Fruit fly (Drosophila melanogaster) whole organism, embryonic: ENCODE results near the gene Muc91C.

Source experiments
- Bteb2 ChIP-seq: fragments of 200-800 bp; sonication (Bioruptor generic); optimal IDR thresholded peaks from 2 replicates; lab custom pipeline; 2016; ENCODE audit warnings: missing biosample characterization, missing genetic modification characterization
- CG10543 ChIP-seq: fragments of 200-800 bp; sonication (Bioruptor generic); optimal IDR thresholded peaks from 3 replicates; lab custom pipeline; 2017; ENCODE audit warnings: missing biosample characterization, mild to moderate bottlenecking, missing genetic modification characterization, moderate library complexity
- CG12104 ChIP-seq: fragments of 200-800 bp; sonication (Bioruptor generic); optimal IDR thresholded peaks from 3 replicates; lab custom pipeline; 2016; ENCODE audit warnings: missing biosample characterization, missing genetic modification characterization
- CG13424 ChIP-seq: fragments of 200-800 bp; sonication (Bioruptor generic); optimal IDR thresholded peaks from 2 replicates; lab custom pipeline; 2019; ENCODE audit warnings: missing biosample characterization, mild to moderate bottlenecking, missing genetic modification characterization, moderate library complexity
- CG14441 ChIP-seq: fragments of 200-800 bp; sonication (Bioruptor generic); IDR thresholded peaks from 2 replicates; pipeline ENCODE4 v1.3.6; 2022; ENCODE audit warnings: missing biosample characterization, missing genetic modification characterization
- CG17361 ChIP-seq: fragments of 200-800 bp; sonication (Bioruptor generic); IDR thresholded peaks from 3 replicates; pipeline ENCODE4 v1.3.6; 2022; ENCODE audit warnings: missing biosample characterization, missing genetic modification characterization
- CG18476 ChIP-seq: fragments of 200-800 bp; sonication (Bioruptor generic); optimal IDR thresholded peaks from 2 replicates; lab custom pipeline; 2016; ENCODE audit warnings: missing biosample characterization, mild to moderate bottlenecking, missing genetic modification characterization
- CG31224 ChIP-seq: fragments of 200-800 bp; sonication (Bioruptor generic); IDR thresholded peaks from 2 replicates; pipeline ENCODE4 v1.3.6; 2022; ENCODE audit warnings: missing biosample characterization, missing genetic modification characterization
- CG32767 ChIP-seq: fragments of 200-800 bp; sonication (Bioruptor generic); IDR thresholded peaks from 2 replicates; pipeline ENCODE4 v1.3.6; 2022; ENCODE audit warnings: missing biosample characterization, missing genetic modification characterization
- CG3847 ChIP-seq: fragments of 200-800 bp; sonication (Bioruptor generic); IDR thresholded peaks from 2 replicates; pipeline ENCODE4 v1.3.6; 2022; ENCODE audit warnings: missing biosample characterization, missing genetic modification characterization
- CG4282 ChIP-seq: fragments of 200-800 bp; sonication (Bioruptor generic); optimal IDR thresholded peaks from 2 replicates; lab custom pipeline; 2016; ENCODE audit warnings: missing biosample characterization, missing genetic modification characterization
- CG8478 ChIP-seq: fragments of >200 bp; optimal IDR thresholded peaks from 2 replicates; lab custom pipeline; 2018
- CG9437 ChIP-seq: fragments of 200-800 bp; sonication (Bioruptor generic); optimal IDR thresholded peaks from 2 replicates; lab custom pipeline; 2018; ENCODE audit warnings: missing biosample characterization, mild to moderate bottlenecking, missing genetic modification characterization
- CG9609 ChIP-seq: fragments of 200-800 bp; sonication (Bioruptor generic); optimal IDR thresholded peaks from 3 replicates; lab custom pipeline; 2016; ENCODE audit warnings: missing biosample characterization, missing genetic modification characterization
- D19B ChIP-seq: fragments of 200-800 bp; sonication (Bioruptor generic); optimal IDR thresholded peaks from 2 replicates; lab custom pipeline; 2017; ENCODE audit warnings: missing biosample characterization, mild to moderate bottlenecking, missing genetic modification characterization
- Deaf1 ChIP-seq: fragments of 200-800 bp; optimal IDR thresholded peaks from 3 replicates; lab custom pipeline; 2019; ENCODE audit warnings: missing biosample characterization, mild to moderate bottlenecking, missing genetic modification characterization, moderate library complexity
- HLH4C ChIP-seq: fragments of 200-800 bp; sonication (Bioruptor generic); IDR thresholded peaks from 3 replicates; pipeline ENCODE4 v1.3.6; 2022; ENCODE audit warnings: missing biosample characterization, missing genetic modification characterization; ENCODE audit not compliant: partially characterized antibody
- Hey ChIP-seq: fragments of 200-800 bp; sonication (Bioruptor generic); optimal IDR thresholded peaks from 3 replicates; lab custom pipeline; 2018; ENCODE audit warnings: missing biosample characterization, mild to moderate bottlenecking, missing genetic modification characterization
- HmgD ChIP-seq: fragments of 200-800 bp; sonication (Bioruptor generic); optimal IDR thresholded peaks from 3 replicates; lab custom pipeline; 2016; ENCODE audit warnings: missing biosample characterization, missing genetic modification characterization
- HmgZ ChIP-seq: fragments of 200-800 bp; sonication (Bioruptor generic); optimal IDR thresholded peaks from 2 replicates; lab custom pipeline; 2018; ENCODE audit warnings: missing biosample characterization, mild to moderate bottlenecking, missing genetic modification characterization
- Hr51 ChIP-seq, 2 experiments: fragments of 200-800 bp; sonication (Bioruptor generic); optimal IDR thresholded peaks; 2 replicates in 1 of 2; 3 replicates in 1 of 2; lab custom pipeline; 2016 to 2018; ENCODE audit warnings: missing biosample characterization in 2 of 2, missing genetic modification characterization in 2 of 2, mild to moderate bottlenecking in 1 of 2, moderate library complexity in 1 of 2
- Hr78 ChIP-seq, 2 experiments: fragments of 200-800 bp in 1 of 2; fragments of >200 bp in 1 of 2; sonication (Bioruptor generic) in 1 of 2; optimal IDR thresholded peaks; 2 replicates each; lab custom pipeline; 2017 to 2019; ENCODE audit warnings: missing biosample characterization in 2 of 2, missing genetic modification characterization in 2 of 2, mild to moderate bottlenecking in 1 of 2, moderate library complexity in 1 of 2
- Med ChIP-seq: fragments of 200-800 bp; sonication (Bioruptor generic); peaks from one replicate; lab custom pipeline; 2016; ENCODE audit warnings: missing biosample characterization, missing genetic modification characterization, mild to moderate bottlenecking, inconsistent platforms, moderate library complexity
- Myb ChIP-seq: fragments of 200-800 bp; sonication (Bioruptor generic); optimal IDR thresholded peaks from 2 replicates; lab custom pipeline; 2016; ENCODE audit warnings: missing biosample characterization, missing genetic modification characterization
- NC2β ChIP-seq: fragments of 200-800 bp; sonication (Bioruptor generic); optimal IDR thresholded peaks from 2 replicates; lab custom pipeline; 2016; ENCODE audit warnings: missing biosample characterization, missing genetic modification characterization
- Nf-YA ChIP-seq: fragments of 200-800 bp; sonication (Bioruptor generic); IDR thresholded peaks from 2 replicates; pipeline ENCODE4 v1.3.6; 2022; ENCODE audit warnings: missing biosample characterization, missing genetic modification characterization
- Scr ChIP-seq: fragments of 200-800 bp; sonication (Bioruptor generic); IDR thresholded peaks from 2 replicates; pipeline ENCODE4 v1.3.6; 2022; ENCODE audit warnings: missing biosample characterization, missing genetic modification characterization; ENCODE audit not compliant: partially characterized antibody
- Six4 ChIP-seq: fragments of 200-800 bp; sonication (Bioruptor generic); optimal IDR thresholded peaks from 2 replicates; lab custom pipeline; 2016; ENCODE audit warnings: missing biosample characterization, missing genetic modification characterization
- al ChIP-seq: fragments of 200-800 bp; sonication (Bioruptor generic); IDR thresholded peaks from 2 replicates; pipeline ENCODE4 v1.3.6; 2022; ENCODE audit warnings: missing biosample characterization, missing genetic modification characterization
- bsh ChIP-seq, 2 experiments: fragments of 200-800 bp; sonication (Bioruptor generic); optimal IDR thresholded peaks; 2 replicates each; lab custom pipeline; 2017 to 2018; ENCODE audit warnings: mild to moderate bottlenecking in 2 of 2, missing biosample characterization in 2 of 2, missing genetic modification characterization in 2 of 2, moderate library complexity in 1 of 2
- ci ChIP-seq: fragments of 200-800 bp; sonication (Bioruptor generic); IDR thresholded peaks from 3 replicates; pipeline ENCODE4 v1.3.6; 2022; ENCODE audit warnings: missing biosample characterization, missing genetic modification characterization
- ftz-f1 ChIP-seq: fragments of 200-800 bp; sonication (Bioruptor generic); optimal IDR thresholded peaks from 2 replicates; lab custom pipeline; 2016; ENCODE audit warnings: missing biosample characterization, missing genetic modification characterization
- grn ChIP-seq: fragments of 200-800 bp; sonication (Bioruptor generic); optimal IDR thresholded peaks from 3 replicates; lab custom pipeline; 2017; ENCODE audit warnings: missing biosample characterization, missing genetic modification characterization
- ham ChIP-seq: fragments of 200-800 bp; sonication (Bioruptor generic); IDR thresholded peaks from 2 replicates; pipeline ENCODE4 v1.3.6; 2022; ENCODE audit warnings: missing biosample characterization, missing genetic modification characterization
- jing ChIP-seq: fragments of 200-800 bp; sonication (Bioruptor generic); optimal IDR thresholded peaks from 2 replicates; lab custom pipeline; 2018; ENCODE audit warnings: missing biosample characterization, mild to moderate bottlenecking, missing genetic modification characterization
- klu ChIP-seq: fragments of 200-800 bp; sonication (Bioruptor generic); IDR thresholded peaks from 2 replicates; pipeline ENCODE4 v1.3.6; 2022; ENCODE audit warnings: missing biosample characterization, missing genetic modification characterization
- lola ChIP-seq, 3 experiments: fragments of >200 bp in 2 of 3; fragments of 200-800 bp in 1 of 3; sonication (Bioruptor generic) in 1 of 3; optimal IDR thresholded peaks; 2 replicates each; lab custom pipeline; 2017 to 2019; ENCODE audit warnings: missing biosample characterization in 3 of 3, missing genetic modification characterization in 3 of 3, mild to moderate bottlenecking in 1 of 3, moderate library complexity in 1 of 3
- mirr ChIP-seq: fragments of 200-800 bp; sonication (Bioruptor generic); optimal IDR thresholded peaks from 3 replicates; lab custom pipeline; 2018; ENCODE audit warnings: missing biosample characterization, mild to moderate bottlenecking, missing genetic modification characterization
- odd ChIP-seq: fragments of 200-800 bp; sonication (Bioruptor generic); optimal IDR thresholded peaks from 2 replicates; lab custom pipeline; 2017; ENCODE audit warnings: missing biosample characterization, mild to moderate bottlenecking, missing genetic modification characterization
- pfk ChIP-seq: fragments of 200-800 bp; sonication (Bioruptor generic); optimal IDR thresholded peaks from 2 replicates; lab custom pipeline; 2018; ENCODE audit warnings: missing biosample characterization, mild to moderate bottlenecking, missing genetic modification characterization, moderate library complexity
- ranshi ChIP-seq: fragments of 200-800 bp; sonication (Bioruptor generic); IDR thresholded peaks from 2 replicates; pipeline ENCODE4 v1.3.6; 2022; ENCODE audit warnings: missing biosample characterization, missing genetic modification characterization
- row ChIP-seq: fragments of 200-800 bp; sonication (Bioruptor generic); IDR thresholded peaks from 3 replicates; pipeline ENCODE4 v1.3.6; 2022; ENCODE audit warnings: missing biosample characterization, missing genetic modification characterization
- sc ChIP-seq, 3 experiments: fragments of >200 bp in 2 of 3; fragments of 200-800 bp in 1 of 3; sonication (Bioruptor generic) in 1 of 3; optimal IDR thresholded peaks; 2 replicates in 2 of 3; 3 replicates in 1 of 3; lab custom pipeline; 2017; ENCODE audit warnings: mild to moderate bottlenecking in 1 of 3, missing biosample characterization in 1 of 3, missing genetic modification characterization in 1 of 3, missing genetic modification reagents in 1 of 3
- sisA ChIP-seq: fragments of 200-800 bp; sonication (Bioruptor generic); IDR thresholded peaks from 2 replicates; pipeline ENCODE4 v1.3.6; 2022; ENCODE audit warnings: missing biosample characterization, missing genetic modification characterization
- slbo ChIP-seq: fragments of 200-800 bp; sonication (Bioruptor generic); IDR thresholded peaks from 2 replicates; pipeline ENCODE4 v1.3.6; 2022; ENCODE audit warnings: missing biosample characterization, missing genetic modification characterization
- slp2 ChIP-seq: fragments of 200-800 bp; sonication (Bioruptor generic); optimal IDR thresholded peaks from 2 replicates; lab custom pipeline; 2016; ENCODE audit warnings: missing biosample characterization, missing genetic modification characterization
- ssp ChIP-seq: fragments of 200-800 bp; sonication (Bioruptor generic); IDR thresholded peaks from 2 replicates; pipeline ENCODE4 v1.3.6; 2022; ENCODE audit warnings: missing biosample characterization, missing genetic modification characterization
- zen2 ChIP-seq: fragments of 200-800 bp; sonication (Bioruptor generic); IDR thresholded peaks from 3 replicates; pipeline ENCODE4 v1.3.6; 2022; ENCODE audit warnings: missing biosample characterization, missing genetic modification characterization; ENCODE audit not compliant: partially characterized antibody
- zfh2 ChIP-seq: fragments of 200-800 bp; sonication (Bioruptor generic); optimal IDR thresholded peaks from 2 replicates; lab custom pipeline; 2016; ENCODE audit warnings: missing biosample characterization, missing genetic modification characterization

Gene Muc91C

DNA sequence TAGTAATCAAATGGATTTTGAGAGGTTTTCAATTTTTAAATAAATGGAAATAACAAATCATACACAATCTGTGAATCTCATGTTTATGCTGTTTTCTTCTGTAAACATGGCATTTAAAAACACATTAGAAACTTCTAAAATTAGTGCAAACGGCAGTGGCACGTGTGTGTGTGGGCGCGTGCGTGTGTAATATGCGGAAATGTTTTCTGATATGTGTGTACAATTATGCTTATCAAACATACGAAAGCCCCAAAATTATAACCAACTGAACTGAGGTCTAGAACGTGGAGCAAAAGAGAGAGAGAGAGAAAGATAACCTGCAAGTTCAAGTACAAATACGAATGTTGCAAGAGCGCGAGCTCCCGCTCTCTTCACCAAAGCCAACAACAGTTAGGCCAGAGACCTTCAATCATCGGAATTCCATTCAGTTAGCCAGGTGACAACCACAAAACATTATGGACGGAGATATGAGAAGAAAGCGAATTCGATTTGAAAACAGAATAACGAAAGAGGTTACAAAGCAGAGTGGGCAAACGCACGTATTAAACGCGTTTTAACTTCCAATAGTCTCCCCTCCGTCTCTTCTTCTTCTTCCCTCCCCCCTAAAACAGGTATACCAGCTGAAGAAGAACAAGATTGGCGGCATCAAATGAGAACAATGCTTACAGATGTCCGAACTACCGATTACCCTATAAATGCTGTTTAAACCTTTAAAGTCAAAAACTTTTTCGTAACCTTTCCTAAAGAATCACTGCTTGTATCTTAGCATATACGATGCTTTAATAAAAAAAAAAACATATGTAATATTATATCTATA, 48.7 kb upstream of the Muc91C start (continued):
- TF ChIP-seq pfk (GFP tag; lab: Kevin White, UChicago): peak; percentile 15
- no peak for TF ChIP-seq grn (GFP tag; lab: Kevin White, UChicago)
- no peak for TF ChIP-seq zen2 (GFP tag; lab: Robert Waterston, UW)
- peak; percentile 43 for TF ChIP-seq ftz-f1 (GFP tag; lab: Kevin White, UChicago)
- TF ChIP-seq Scr (GFP tag; lab: Robert Waterston, UW): no peak
- TF ChIP-seq D19B (GFP tag; lab: Kevin White, UChicago): peak; percentile 99
- TF ChIP-seq sc (optimal IDR thresholded peaks at IDR 0.05; lab: Kevin White, UChicago): no peak
- TF ChIP-seq sc (GFP tag; optimal IDR thresholded peaks at IDR 0.05; lab: Kevin White, UChicago): peak; percentile 88
- peak; percentile 78 for TF ChIP-seq Bteb2 (GFP tag; lab: Kevin White, UChicago)
- peak; percentile 91 for TF ChIP-seq odd
- TF ChIP-seq CG10543: peak; percentile 87
- TF ChIP-seq ranshi: peak; percentile 97
- peak; percentile 64 for TF ChIP-seq CG9609 (GFP tag; lab: Kevin White, UChicago)
- TF ChIP-seq jing (GFP tag; lab: Kevin White, UChicago): peak; percentile 90
- TF ChIP-seq sisA: peak; percentile 95
- TF ChIP-seq HmgD: peak; percentile 4
- peak; percentile 96 for TF ChIP-seq CG31224 (GFP tag; lab: Robert Waterston, UW)
- TF ChIP-seq CG13424 (tag; lab: Kevin White, UChicago): peak; percentile 96
- peak; percentile 90 for TF ChIP-seq ssp (GFP tag; lab: Robert Waterston, UW)
- TF ChIP-seq Nf-YA (GFP tag; lab: Robert Waterston, UW): peak; percentile 95
- peak; percentile 77 for TF ChIP-seq NC2β (GFP tag; lab: Kevin White, UChicago)
- peak; percentile 16 for TF ChIP-seq CG4282 (GFP tag; lab: Kevin White, UChicago)
- peak; percentile 84 to 98 for TF ChIP-seq bsh (GFP tag; optimal IDR thresholded peaks at IDR 0.05; lab: Kevin White, UChicago)
- peak; percentile 97 for TF ChIP-seq ci (GFP tag; lab: Robert Waterston, UW)
- TF ChIP-seq CG12104 (GFP tag; lab: Kevin White, UChicago): peak; percentile 97
- TF ChIP-seq CG32767 (GFP tag; lab: Robert Waterston, UW): peak; percentile 94
- peak; percentile 81 for TF ChIP-seq Deaf1 (tag; lab: Kevin White, UChicago)
- no peak for TF ChIP-seq Hey
- TF ChIP-seq Six4 (GFP tag; lab: Kevin White, UChicago): peak; percentile 96
- TF ChIP-seq CG8478 (lab: Kevin White, UChicago): no peak
- peak; percentile 98 for TF ChIP-seq slbo (GFP tag; lab: Robert Waterston, UW)
- peak in 1 of 3 experiments; percentile 93 for TF ChIP-seq lola (GFP tag; optimal IDR thresholded peaks at IDR 0.05; lab: Kevin White, UChicago)
- peak; percentile 97 for TF ChIP-seq CG14441 (GFP tag; lab: Robert Waterston, UW)
- TF ChIP-seq HmgZ (tag; lab: Kevin White, UChicago): peak; percentile 96
- TF ChIP-seq CG3847 (GFP tag; lab: Robert Waterston, UW): peak; percentile 97
- peak; percentile 96 for TF ChIP-seq CG18476 (GFP tag; lab: Kevin White, UChicago)
- peak; percentile 98 for TF ChIP-seq al (GFP tag; lab: Robert Waterston, UW)
- TF ChIP-seq klu (GFP tag; lab: Robert Waterston, UW): peak; percentile 93
- peak; percentile 89 for TF ChIP-seq zfh2 (GFP tag; lab: Kevin White, UChicago)
- peak; percentile 97 for TF ChIP-seq CG17361
- peak; percentile 92 to 95 for TF ChIP-seq Hr51 (GFP tag; optimal IDR thresholded peaks at IDR 0.05; lab: Kevin White, UChicago)
- peak in 1 of 2 experiments; percentile 79 for TF ChIP-seq Hr78 (GFP tag; optimal IDR thresholded peaks at IDR 0.05; lab: Kevin White, UChicago)
- peak; percentile 91 for TF ChIP-seq ham
- peak; percentile 67 for TF ChIP-seq mirr (GFP tag; lab: Kevin White, UChicago)
- TF ChIP-seq HLH4C: no peak
- peak; percentile 97 for TF ChIP-seq Med (GFP tag; lab: Kevin White, UChicago)
- TF ChIP-seq CG9437 (GFP tag; lab: Kevin White, UChicago): peak; percentile 91
- TF ChIP-seq row: peak; percentile 98
- peak; percentile 82 for TF ChIP-seq slp2
- TF ChIP-seq Myb (GFP tag; lab: Kevin White, UChicago): peak; percentile 44
